Fruit fly (Drosophila melanogaster) whole organism, adult: Measurements from ENCODE around the gene CG44574.
A peak's percentile ranks its signal among the peaks of the same experiment; 100 is the strongest.

Source experiments
- CG11617 ChIP-seq: fragments of 200-800 bp; sonication (Bioruptor generic); optimal IDR thresholded peaks from 2 replicates; lab custom pipeline; 2017; ENCODE audit warnings: mild to moderate bottlenecking, missing biosample characterization, missing genetic modification reagents, missing genetic modification characterization
- CG12768 ChIP-seq: fragments of 200-800 bp; sonication (Bioruptor generic); optimal IDR thresholded peaks from 2 replicates; lab custom pipeline; 2017; ENCODE audit warnings: missing biosample characterization, missing genetic modification characterization, mild to moderate bottlenecking, moderate library complexity, missing genetic modification reagents
- CG14711 ChIP-seq: fragments of 200-800 bp; sonication (Bioruptor generic); optimal IDR thresholded peaks from 2 replicates; lab custom pipeline; 2018; ENCODE audit warnings: missing biosample characterization, mild to moderate bottlenecking, missing genetic modification characterization, moderate library complexity
- CG1620 ChIP-seq: fragments of 200-800 bp; sonication (Bioruptor generic); optimal IDR thresholded peaks from 2 replicates; lab custom pipeline; 2016; ENCODE audit warnings: missing biosample characterization, missing genetic modification characterization
- CG33017 ChIP-seq: fragments of 200-800 bp; sonication (Bioruptor generic); optimal IDR thresholded peaks from 2 replicates; lab custom pipeline; 2018; ENCODE audit warnings: missing biosample characterization, mild to moderate bottlenecking, missing genetic modification characterization, moderate library complexity
- CG5204 ChIP-seq: fragments of 200-800 bp; sonication (Bioruptor generic); optimal IDR thresholded peaks from 2 replicates; lab custom pipeline; 2016; ENCODE audit warnings: missing biosample characterization, missing genetic modification characterization
- CG7045 ChIP-seq: fragments of 200-800 bp; sonication (Bioruptor generic); optimal IDR thresholded peaks from 2 replicates; lab custom pipeline; 2017; ENCODE audit warnings: missing biosample characterization, mild to moderate bottlenecking, missing genetic modification characterization
- CG7101 ChIP-seq: fragments of 200-800 bp; sonication (Bioruptor generic); optimal IDR thresholded peaks from 2 replicates; lab custom pipeline; 2018; ENCODE audit warnings: missing biosample characterization, mild to moderate bottlenecking, missing genetic modification characterization, moderate library complexity
- Clk ChIP-seq: fragments of 200-800 bp; sonication (Bioruptor generic); optimal IDR thresholded peaks from 2 replicates; lab custom pipeline; 2017; ENCODE audit warnings: missing biosample characterization, missing genetic modification characterization
- Crg-1 ChIP-seq: fragments of 200-800 bp; sonication (Bioruptor generic); optimal IDR thresholded peaks from 2 replicates; lab custom pipeline; 2016; ENCODE audit warnings: missing biosample characterization, missing genetic modification characterization
- Hr96 ChIP-seq: fragments of 200-800 bp; sonication (Bioruptor generic); optimal IDR thresholded peaks from 2 replicates; lab custom pipeline; 2016; ENCODE audit warnings: missing biosample characterization, missing genetic modification characterization
- Mnt ChIP-seq: fragments of 200-800 bp; sonication (Bioruptor generic); optimal IDR thresholded peaks from 2 replicates; lab custom pipeline; 2016; ENCODE audit warnings: missing biosample characterization, mild to moderate bottlenecking, missing genetic modification characterization
- bab1 ChIP-seq: fragments of 200-800 bp; sonication (Bioruptor generic); optimal IDR thresholded peaks from 3 replicates; lab custom pipeline; 2019; ENCODE audit warnings: missing biosample characterization, mild to moderate bottlenecking, missing genetic modification characterization, moderate library complexity
- cic ChIP-seq: fragments of 200-800 bp; sonication (Bioruptor generic); optimal IDR thresholded peaks from 2 replicates; lab custom pipeline; 2017; ENCODE audit warnings: missing biosample characterization, mild to moderate bottlenecking, missing genetic modification characterization, moderate library complexity
- cnc ChIP-seq, 2 experiments: fragments of >200 bp; optimal IDR thresholded peaks; 2 replicates each; lab custom pipeline; 2017
- kay ChIP-seq: fragments of 200-800 bp; sonication (Bioruptor generic); peaks from one replicate; lab custom pipeline; 2016; ENCODE audit warnings: missing biosample characterization, missing genetic modification characterization, borderline replicate concordance
- ovo ChIP-seq: fragments of 200-800 bp; sonication (Bioruptor generic); optimal IDR thresholded peaks from 2 replicates; lab custom pipeline; 2016; ENCODE audit warnings: missing biosample characterization, missing genetic modification characterization
- pad ChIP-seq: fragments of 200-800 bp; sonication (Bioruptor generic); optimal IDR thresholded peaks from 3 replicates; lab custom pipeline; 2017; ENCODE audit warnings: missing biosample characterization, missing genetic modification characterization, mild to moderate bottlenecking, moderate library complexity, missing genetic modification reagents
- tj ChIP-seq: fragments of 200-800 bp; sonication (Bioruptor generic); optimal IDR thresholded peaks from 3 replicates; lab custom pipeline; 2017; ENCODE audit warnings: missing biosample characterization, mild to moderate bottlenecking, missing genetic modification characterization, moderate library complexity
- toe ChIP-seq: fragments of 200-800 bp; sonication (Bioruptor generic); optimal IDR thresholded peaks from 2 replicates; lab custom pipeline; 2016; ENCODE audit warnings: missing biosample characterization, missing genetic modification characterization

CG44574 gene

dm6 chr2L:5906893-5907850 is 23.6 kb downstream of the CG44574 start, which contains the start of gene bchs:
TSS of gene bchs (plus strand) at chr2L:5907169.
- TF ChIP-seq CG5204 (GFP tag; lab: Kevin White, UChicago) = peak; percentile 14
- peak; percentile 52 for TF ChIP-seq Crg-1
- TF ChIP-seq toe = peak; percentile 9
- peak; percentile 40 for TF ChIP-seq CG12768 (GFP tag; lab: Kevin White, UChicago)
- TF ChIP-seq kay (GFP tag; lab: Kevin White, UChicago) = peak; percentile 71
- TF ChIP-seq Clk = no peak
- peak; percentile 55 for TF ChIP-seq bab1 (GFP tag; lab: Kevin White, UChicago)
- TF ChIP-seq CG1620 (GFP tag; lab: Kevin White, UChicago) = peak; percentile 58
- peak; percentile 27 for TF ChIP-seq CG14711 (tag; lab: Kevin White, UChicago)
- peak; percentile 47 for TF ChIP-seq CG7101 (tag; lab: Kevin White, UChicago)
- TF ChIP-seq cic (GFP tag; lab: Kevin White, UChicago) = peak; percentile 97
- peak; percentile 18 for TF ChIP-seq CG7045 (GFP tag; lab: Kevin White, UChicago)
- peak; percentile 56 for TF ChIP-seq Hr96
- peak; percentile 84 for TF ChIP-seq tj
- TF ChIP-seq ovo (GFP tag; lab: Kevin White, UChicago) = peak; percentile 82
- TF ChIP-seq CG33017 = no peak
- TF ChIP-seq cnc (optimal IDR thresholded peaks at IDR 0.05; lab: Kevin White, UChicago) = no peak
- no peak for TF ChIP-seq CG11617 (GFP tag; lab: Kevin White, UChicago)
- TF ChIP-seq pad (GFP tag; lab: Kevin White, UChicago) = peak; percentile 57

dm6 chr2L:5910189-5910588 is 26.6 kb downstream of the CG44574 start, which contains the start of gene CG14000:
TSS of gene CG14000 (minus strand) at chr2L:5910289.
- TF ChIP-seq CG33017 = no peak
- TF ChIP-seq Crg-1 = no peak
- no peak for TF ChIP-seq CG1620 (GFP tag; lab: Kevin White, UChicago)
- TF ChIP-seq kay (GFP tag; lab: Kevin White, UChicago) = no peak
- no peak for TF ChIP-seq ovo (GFP tag; lab: Kevin White, UChicago)
- no peak for TF ChIP-seq Clk
- no peak for TF ChIP-seq CG14711 (tag; lab: Kevin White, UChicago)
- no peak for TF ChIP-seq CG7101 (tag; lab: Kevin White, UChicago)
- TF ChIP-seq cic (GFP tag; lab: Kevin White, UChicago) = no peak
- no peak for TF ChIP-seq CG11617 (GFP tag; lab: Kevin White, UChicago)
- TF ChIP-seq CG5204 (GFP tag; lab: Kevin White, UChicago) = no peak

dm6 chr2L:5923603-5924138 is 40.1 kb downstream of the CG44574 start, which contains the start of gene CG9016:
TSS of gene CG9016 (minus strand) at chr2L:5923653.
- TF ChIP-seq ovo (GFP tag; lab: Kevin White, UChicago) (no peak), CG7101 (tag; lab: Kevin White, UChicago) (no peak), bab1 (GFP tag; lab: Kevin White, UChicago) (no peak), CG1620 (GFP tag; lab: Kevin White, UChicago) (no peak), Hr96 (no peak), CG12768 (GFP tag; lab: Kevin White, UChicago) (no peak), Clk (no peak), CG14711 (tag; lab: Kevin White, UChicago) (no peak), CG33017 (no peak), Crg-1 (no peak), tj (no peak), toe (no peak), pad (GFP tag; lab: Kevin White, UChicago) (no peak), CG7045 (GFP tag; lab: Kevin White, UChicago) (no peak), CG5204 (GFP tag; lab: Kevin White, UChicago) (no peak), CG11617 (GFP tag; lab: Kevin White, UChicago) (no peak), kay (GFP tag; lab: Kevin White, UChicago) (no peak), cic (GFP tag; lab: Kevin White, UChicago) (no peak), cnc (optimal IDR thresholded peaks at IDR 0.05; lab: Kevin White, UChicago) (no peak)

- TF ChIP-seq CG1620 (GFP tag; lab: Kevin White, UChicago) (no peak), Clk (no peak), Crg-1 (no peak), CG12768 (GFP tag; lab: Kevin White, UChicago) (no peak), bab1 (GFP tag; lab: Kevin White, UChicago) (no peak), kay (GFP tag; lab: Kevin White, UChicago) (no peak), toe (no peak), CG7045 (GFP tag; lab: Kevin White, UChicago) (no peak), CG5204 (GFP tag; lab: Kevin White, UChicago) (no peak), CG33017 (no peak)
These were observed 41.6 kb downstream of the CG44574 start for dm6 chr2L:5925164-5925563.

dm6 chr2L:5925637-5926036 is 42.1 kb downstream of the CG44574 start, which contains the start of gene dsf:
TSS of gene dsf (plus strand) at chr2L:5925937.
- TF ChIP-seq CG33017 = no peak
- no peak for TF ChIP-seq CG12768 (GFP tag; lab: Kevin White, UChicago)
- no peak for TF ChIP-seq cic (GFP tag; lab: Kevin White, UChicago)
- TF ChIP-seq Crg-1 = no peak
- TF ChIP-seq bab1 (GFP tag; lab: Kevin White, UChicago) = no peak
- no peak for TF ChIP-seq Hr96
- no peak for TF ChIP-seq pad (GFP tag; lab: Kevin White, UChicago)
- no peak for TF ChIP-seq toe
- TF ChIP-seq CG11617 (GFP tag; lab: Kevin White, UChicago) = no peak
- no peak for TF ChIP-seq Mnt (GFP tag; lab: Kevin White, UChicago)
- no peak for TF ChIP-seq CG5204 (GFP tag; lab: Kevin White, UChicago)
